Worm (Caenorhabditis elegans): Measurements from ENCODE around the gene F39F10.5.

- TF ChIP-seq ceh-36 (tag; optimal IDR thresholded peaks at IDR 0.05): no peak
- no peak for TF ChIP-seq flt-1 (GFP tag; IDR thresholded peaks at IDR 0.05)
These were observed 21.9 kb downstream of the F39F10.5 start, which contains the start of gene F39F10.3 for ce11 chrX:16891683-16892082.
